Fruit fly (Drosophila melanogaster) whole organism, embryonic: ENCODE measurements around the gene Pex2.

Source experiments
- ATbp ChIP-seq: fragments of 200-800 bp; sonication (Bioruptor generic); optimal IDR thresholded peaks from 2 replicates; lab custom pipeline; 2017; ENCODE audit warnings: missing biosample characterization, mild to moderate bottlenecking, missing genetic modification characterization, missing genetic modification reagents
- Abd-B ChIP-seq: fragments of 200-800 bp; sonication (Bioruptor generic); optimal IDR thresholded peaks from 2 replicates; lab custom pipeline; 2018; ENCODE audit warnings: missing biosample characterization, mild to moderate bottlenecking, missing genetic modification characterization, moderate library complexity
- BtbVII ChIP-seq: fragments of 200-800 bp; sonication (Bioruptor generic); optimal IDR thresholded peaks from 3 replicates; lab custom pipeline; 2017; ENCODE audit warnings: missing biosample characterization, mild to moderate bottlenecking, missing genetic modification characterization
- CG10366 ChIP-seq: fragments of 200-800 bp; sonication (Bioruptor generic); IDR thresholded peaks from 2 replicates; pipeline ENCODE4 v1.3.6; 2022; ENCODE audit warnings: missing biosample characterization, missing genetic modification characterization
- CG10654 ChIP-seq: fragments of 200-800 bp; sonication (Bioruptor generic); optimal IDR thresholded peaks from 2 replicates; lab custom pipeline; 2016; ENCODE audit warnings: missing biosample characterization, missing genetic modification characterization
- CG11247 ChIP-seq: fragments of 200-800 bp; sonication (Bioruptor generic); IDR thresholded peaks from 2 replicates; pipeline ENCODE4 v1.3.6; 2022; ENCODE audit warnings: missing biosample characterization, missing genetic modification characterization
- CG11560 ChIP-seq: fragments of 200-800 bp; sonication (Bioruptor generic); IDR thresholded peaks from 3 replicates; pipeline ENCODE4 v1.3.6; 2022; ENCODE audit warnings: missing biosample characterization, missing genetic modification characterization
- CG12744 ChIP-seq: fragments of 200-800 bp; sonication (Bioruptor generic); optimal IDR thresholded peaks from 2 replicates; lab custom pipeline; 2016; ENCODE audit warnings: missing biosample characterization, missing genetic modification characterization
- CG14050 ChIP-seq: fragments of 200-800 bp; sonication (Bioruptor generic); IDR thresholded peaks from 3 replicates; pipeline ENCODE4 v1.3.6; 2022; ENCODE audit warnings: missing biosample characterization, missing genetic modification characterization
- CG14667 ChIP-seq: fragments of 200-800 bp; sonication (Bioruptor generic); IDR thresholded peaks from 2 replicates; pipeline ENCODE4 v1.3.6; 2022; ENCODE audit warnings: missing biosample characterization, missing genetic modification characterization
- CG15269 ChIP-seq: fragments of 200-800 bp; sonication (Bioruptor generic); optimal IDR thresholded peaks from 2 replicates; lab custom pipeline; 2018; ENCODE audit warnings: missing biosample characterization, mild to moderate bottlenecking, missing genetic modification characterization, moderate library complexity
- CG16863 ChIP-seq: fragments of 200-800 bp; sonication (Bioruptor generic); optimal IDR thresholded peaks from 3 replicates; lab custom pipeline; 2016; ENCODE audit warnings: missing biosample characterization, missing genetic modification characterization
- CG17829 ChIP-seq: fragments of 200-800 bp; optimal IDR thresholded peaks from 2 replicates; lab custom pipeline; 2019; ENCODE audit warnings: missing biosample characterization, mild to moderate bottlenecking, missing genetic modification characterization, moderate library complexity
- CG18011 ChIP-seq: fragments of 200-800 bp; sonication (Bioruptor generic); optimal IDR thresholded peaks from 2 replicates; lab custom pipeline; 2017; ENCODE audit warnings: missing biosample characterization, missing genetic modification characterization, mild to moderate bottlenecking, moderate library complexity, missing genotype
- CG31441 ChIP-seq: fragments of 200-800 bp; sonication (Bioruptor generic); IDR thresholded peaks from 2 replicates; pipeline ENCODE4 v1.3.6; 2022; ENCODE audit warnings: missing biosample characterization, missing genetic modification characterization
- CG4404 ChIP-seq: fragments of 200-800 bp; sonication (Bioruptor generic); IDR thresholded peaks from 2 replicates; pipeline ENCODE4 v1.3.6; 2022; ENCODE audit warnings: missing biosample characterization, missing genetic modification characterization
- CG6813 ChIP-seq: fragments of 200-800 bp; sonication (Bioruptor generic); optimal IDR thresholded peaks from 2 replicates; lab custom pipeline; 2017; ENCODE audit warnings: missing biosample characterization, missing genetic modification characterization, mild to moderate bottlenecking, moderate library complexity, missing genetic modification reagents
- CG7786 ChIP-seq: fragments of 200-800 bp; sonication (Bioruptor generic); optimal IDR thresholded peaks from 2 replicates; lab custom pipeline; 2016; ENCODE audit warnings: missing biosample characterization, missing genetic modification characterization
- CG7963 ChIP-seq: fragments of 200-800 bp; sonication (Bioruptor generic); IDR thresholded peaks from 3 replicates; pipeline ENCODE4 v1.3.6; 2022; ENCODE audit warnings: missing biosample characterization, missing genetic modification characterization; ENCODE audit not compliant: partially characterized antibody
- CG9437 ChIP-seq: fragments of 200-800 bp; sonication (Bioruptor generic); optimal IDR thresholded peaks from 2 replicates; lab custom pipeline; 2018; ENCODE audit warnings: missing biosample characterization, mild to moderate bottlenecking, missing genetic modification characterization
- CG9727 ChIP-seq: fragments of 200-800 bp; sonication (Bioruptor generic); optimal IDR thresholded peaks from 3 replicates; lab custom pipeline; 2017; ENCODE audit warnings: missing biosample characterization, mild to moderate bottlenecking, missing genetic modification characterization
- Camta ChIP-seq: fragments of 200-800 bp; sonication (Bioruptor generic); optimal IDR thresholded peaks from 2 replicates; lab custom pipeline; 2016; ENCODE audit warnings: missing biosample characterization, missing genetic modification characterization
- Doc3 ChIP-seq: fragments of 200-800 bp; sonication (Bioruptor generic); IDR thresholded peaks from 3 replicates; pipeline ENCODE4 v1.3.6; 2022; ENCODE audit warnings: missing biosample characterization, missing genetic modification characterization; ENCODE audit not compliant: partially characterized antibody
- Elba2 ChIP-seq: fragments of 200-800 bp; sonication (Bioruptor generic); optimal IDR thresholded peaks from 3 replicates; lab custom pipeline; 2016; ENCODE audit warnings: missing biosample characterization, missing genetic modification characterization
- Fer1 ChIP-seq: fragments of 200-800 bp; sonication (Bioruptor generic); optimal IDR thresholded peaks from 2 replicates; lab custom pipeline; 2017; ENCODE audit warnings: missing biosample characterization, mild to moderate bottlenecking, missing genetic modification characterization
- HLH54F ChIP-seq: fragments of 200-800 bp; sonication (Bioruptor generic); optimal IDR thresholded peaks from 3 replicates; lab custom pipeline; 2016; ENCODE audit warnings: missing biosample characterization, missing genetic modification characterization
- Hr3 ChIP-seq: fragments of 200-800 bp; sonication (Bioruptor generic); optimal IDR thresholded peaks from 3 replicates; lab custom pipeline; 2016; ENCODE audit warnings: missing biosample characterization, missing genetic modification characterization
- Hr51 ChIP-seq, 2 experiments: fragments of 200-800 bp; sonication (Bioruptor generic); optimal IDR thresholded peaks; 2 replicates in 1 of 2; 3 replicates in 1 of 2; lab custom pipeline; 2016 to 2018; ENCODE audit warnings: missing biosample characterization in 2 of 2, missing genetic modification characterization in 2 of 2, mild to moderate bottlenecking in 1 of 2, moderate library complexity in 1 of 2
- Med ChIP-seq: fragments of 200-800 bp; sonication (Bioruptor generic); peaks from one replicate; lab custom pipeline; 2016; ENCODE audit warnings: missing biosample characterization, missing genetic modification characterization, mild to moderate bottlenecking, inconsistent platforms, moderate library complexity
- NFAT ChIP-seq: fragments of 200-800 bp; sonication (Bioruptor generic); IDR thresholded peaks from 2 replicates; pipeline ENCODE4 v1.3.6; 2022; ENCODE audit warnings: missing biosample characterization, missing genetic modification characterization
- Rx ChIP-seq: fragments of 200-800 bp; sonication (Bioruptor generic); IDR thresholded peaks from 2 replicates; pipeline ENCODE4 v1.3.6; 2022; ENCODE audit warnings: missing biosample characterization, missing genetic modification characterization
- Scr ChIP-seq: fragments of 200-800 bp; sonication (Bioruptor generic); IDR thresholded peaks from 2 replicates; pipeline ENCODE4 v1.3.6; 2022; ENCODE audit warnings: missing biosample characterization, missing genetic modification characterization; ENCODE audit not compliant: partially characterized antibody
- Taf1 ChIP-seq: fragments of 200-800 bp; sonication (Bioruptor generic); IDR thresholded peaks from 2 replicates; pipeline ENCODE4 v1.3.6; 2022; ENCODE audit warnings: missing biosample characterization, missing genetic modification characterization
- ab ChIP-seq: fragments of 200-800 bp; sonication (Bioruptor generic); optimal IDR thresholded peaks from 2 replicates; lab custom pipeline; 2016; ENCODE audit warnings: missing biosample characterization, missing genetic modification characterization
- bsh ChIP-seq, 2 experiments: fragments of 200-800 bp; sonication (Bioruptor generic); optimal IDR thresholded peaks; 2 replicates each; lab custom pipeline; 2017 to 2018; ENCODE audit warnings: mild to moderate bottlenecking in 2 of 2, missing biosample characterization in 2 of 2, missing genetic modification characterization in 2 of 2, moderate library complexity in 1 of 2
- crc ChIP-seq: fragments of 200-800 bp; sonication (Bioruptor generic); optimal IDR thresholded peaks from 2 replicates; lab custom pipeline; 2016; ENCODE audit warnings: missing biosample characterization, missing genetic modification characterization
- crol ChIP-seq: fragments of 200-800 bp; sonication (Bioruptor generic); IDR thresholded peaks from 2 replicates; pipeline ENCODE4 v1.3.6; 2022; ENCODE audit warnings: missing biosample characterization, missing genetic modification characterization
- hkb ChIP-seq, 2 experiments: fragments of 200-800 bp in 1 of 2; fragments of >200 bp in 1 of 2; sonication (Bioruptor generic) in 1 of 2; IDR thresholded peaks in 1 of 2; optimal IDR thresholded peaks in 1 of 2; 2 replicates each; pipeline versions ENCODE4 v1.3.6 to Lab custom; 2017 to 2022; ENCODE audit warnings: missing biosample characterization in 1 of 2, missing genetic modification characterization in 1 of 2
- lab ChIP-seq: fragments of 200-800 bp; sonication (Bioruptor generic); optimal IDR thresholded peaks from 3 replicates; lab custom pipeline; 2017; ENCODE audit warnings: missing biosample characterization, missing genetic modification characterization, mild to moderate bottlenecking, moderate library complexity, missing genetic modification reagents
- mld ChIP-seq: fragments of 200-800 bp; sonication (Bioruptor generic); IDR thresholded peaks from 3 replicates; pipeline ENCODE4 v1.3.6; 2022; ENCODE audit warnings: missing biosample characterization, missing genetic modification characterization; ENCODE audit not compliant: partially characterized antibody
- nau ChIP-seq: fragments of 200-800 bp; sonication (Bioruptor generic); optimal IDR thresholded peaks from 3 replicates; lab custom pipeline; 2017; ENCODE audit warnings: missing biosample characterization, mild to moderate bottlenecking, missing genetic modification characterization, missing genetic modification reagents
- pzg ChIP-seq: fragments of 200-800 bp; sonication (Bioruptor generic); optimal IDR thresholded peaks from 3 replicates; lab custom pipeline; 2018; ENCODE audit warnings: missing biosample characterization, mild to moderate bottlenecking, missing genetic modification characterization, moderate library complexity
- ranshi ChIP-seq: fragments of 200-800 bp; sonication (Bioruptor generic); IDR thresholded peaks from 2 replicates; pipeline ENCODE4 v1.3.6; 2022; ENCODE audit warnings: missing biosample characterization, missing genetic modification characterization
- ro ChIP-seq: fragments of 200-800 bp; sonication (Bioruptor generic); IDR thresholded peaks from 2 replicates; pipeline ENCODE4 v1.3.6; 2022; ENCODE audit warnings: missing biosample characterization, missing genetic modification characterization
- sug ChIP-seq: fragments of 200-800 bp; optimal IDR thresholded peaks from 2 replicates; lab custom pipeline; 2019; ENCODE audit warnings: missing biosample characterization, mild to moderate bottlenecking, missing genetic modification characterization, moderate library complexity
- vvl ChIP-seq: fragments of 200-800 bp; sonication (Bioruptor generic); IDR thresholded peaks from 2 replicates; pipeline ENCODE4 v1.3.6; 2022; ENCODE audit warnings: missing biosample characterization, missing genetic modification characterization
- zfh1 ChIP-seq: fragments of 200-800 bp; sonication (Bioruptor generic); IDR thresholded peaks from 3 replicates; pipeline ENCODE4 v1.3.6; 2022; ENCODE audit warnings: missing biosample characterization, missing genetic modification characterization

Gene Pex2

dm6 chr3L:8346100-8346980 is 7.5 kb downstream of the Pex2 start, which contains the start of the genes CG7182 and GAPcenA (continued):
- TF ChIP-seq ATbp (GFP tag; lab: Kevin White, UChicago) (peak; percentile 16), mld (GFP tag; lab: Robert Waterston, UW) (no peak), CG12744 (peak; percentile 10), CG6813 (GFP tag; lab: Kevin White, UChicago) (peak; percentile 13), Rx (0 out of 2 replicates have a peak, but pooled peaks have one; percentile 14), pzg (peak; percentile 36), BtbVII (GFP tag; lab: Kevin White, UChicago) (peak; percentile 66), Elba2 (GFP tag; lab: Kevin White, UChicago) (peak; percentile 60), sug (tag; lab: Kevin White, UChicago) (peak; percentile 90), CG16863 (GFP tag; lab: Kevin White, UChicago) (no peak), Scr (GFP tag; lab: Robert Waterston, UW) (peak; percentile 72), CG9727 (GFP tag; lab: Kevin White, UChicago) (peak; percentile 67), Camta (GFP tag; lab: Kevin White, UChicago) (peak; percentile 26), CG15269 (tag; lab: Kevin White, UChicago) (peak; percentile 76), CG9437 (GFP tag; lab: Kevin White, UChicago) (peak; percentile 67), Taf1 (GFP tag; lab: Robert Waterston, UW) (no peak), lab (GFP tag; lab: Kevin White, UChicago) (peak; percentile 83), CG31441 (GFP tag; lab: Robert Waterston, UW) (no peak; the same call in 1 of the 2 replicates), nau (GFP tag; lab: Kevin White, UChicago) (no peak), CG11247 (no peak), CG18011 (GFP tag; lab: Kevin White, UChicago) (no peak), ro (GFP tag; lab: Robert Waterston, UW) (no peak), CG4404 (GFP tag; lab: Robert Waterston, UW) (peak; percentile 33), ab (no peak), CG14050 (peak; percentile 42; the same call in 1 of the 3 replicates), CG17829 (tag; lab: Kevin White, UChicago) (peak; percentile 83), vvl (GFP tag; lab: Robert Waterston, UW) (peak; percentile 53), CG10654 (GFP tag; lab: Kevin White, UChicago) (peak; percentile 61), Med (GFP tag; lab: Kevin White, UChicago) (peak; percentile 75), CG14667 (GFP tag; lab: Robert Waterston, UW) (no peak), Fer1 (peak; percentile 49), Hr51 (GFP tag; optimal IDR thresholded peaks at IDR 0.05; lab: Kevin White, UChicago) (peak; percentile 29 to 72), NFAT (peak; percentile 36; the same call in 1 of the 2 replicates), HLH54F (peak; percentile 36), CG7963 (GFP tag; lab: Robert Waterston, UW) (peak; percentile 47; the same call in 1 of the 3 replicates), Hr3 (GFP tag; lab: Kevin White, UChicago) (peak; percentile 82), Doc3 (GFP tag; lab: Robert Waterston, UW) (0 out of 3 replicates have a peak, but pooled peaks have one; percentile 48), bsh (GFP tag; optimal IDR thresholded peaks at IDR 0.05; lab: Kevin White, UChicago) (peak in 1 of 2 experiments; percentile 56), hkb (optimal IDR thresholded peaks at IDR 0.05; lab: Kevin White, UChicago) (no peak), hkb (GFP tag; IDR thresholded peaks at IDR 0.05; lab: Robert Waterston, UW) (no peak), crol (GFP tag; lab: Robert Waterston, UW) (peak; percentile 99), CG7786 (GFP tag; lab: Kevin White, UChicago) (no peak), ranshi (GFP tag; lab: Robert Waterston, UW) (peak; percentile 36; the same call in 1 of the 2 replicates), zfh1 (no peak), CG10366 (GFP tag; lab: Robert Waterston, UW) (peak; percentile 44), Abd-B (GFP tag; lab: Kevin White, UChicago) (peak; percentile 71), crc (GFP tag; lab: Kevin White, UChicago) (no peak), CG11560 (tag; lab: Robert Waterston, UW) (peak; percentile 97)
